Worm (Caenorhabditis elegans): ENCODE measurements around the gene F21C10.6.

DNA sequence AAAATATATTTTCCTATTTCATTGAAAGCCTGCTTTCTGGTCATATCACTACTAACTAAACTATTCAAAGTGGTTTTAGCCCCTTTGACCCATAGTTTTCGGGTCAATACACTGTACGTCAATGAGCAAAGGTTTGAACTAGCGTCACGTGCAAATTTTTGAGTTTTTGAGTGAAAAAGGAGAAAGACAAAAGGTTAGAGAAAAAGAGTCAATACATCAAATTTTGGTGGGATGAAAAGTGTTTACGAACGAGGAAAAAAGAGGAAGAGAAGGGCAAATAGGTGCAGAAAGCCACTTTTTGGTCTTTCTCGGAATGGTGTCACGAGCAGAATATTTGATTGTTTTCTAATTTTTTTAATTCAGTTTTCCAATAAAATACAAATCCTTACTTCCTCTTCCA is 48.5 kb upstream of the F21C10.6 start:
- TF ChIP-seq ztf-28 (GFP tag; IDR thresholded peaks at IDR 0.05) (no peak), ceh-100 (GFP tag; IDR thresholded peaks at IDR 0.05) (no peak), die-1 (tag; optimal IDR thresholded peaks at IDR 0.05) (no peak), F49E8.2 (tag; optimal IDR thresholded peaks at IDR 0.05; ENCODE audit: insufficient read depth) (no peak), unc-62 (GFP tag; optimal IDR thresholded peaks at IDR 0.05) (no peak), snpc-4 (GFP tag; optimal IDR thresholded peaks at IDR 0.05) (no peak), snpc-4 (tag; optimal IDR thresholded peaks at IDR 0.05) (no peak)
